Worm (Caenorhabditis elegans): Measurements from ENCODE around the gene fbxb-77.

- no peak for TF ChIP-seq flt-1 (GFP tag; IDR thresholded peaks at IDR 0.05)
- no peak for TF ChIP-seq tab-1 (GFP tag; IDR thresholded peaks at IDR 0.05)
- TF ChIP-seq T22C8.4 (GFP tag; IDR thresholded peaks at IDR 0.05), result no peak
- TF ChIP-seq cog-1 (tag; optimal IDR thresholded peaks at IDR 0.05), result no peak
- TF ChIP-seq med-1 (GFP tag; optimal IDR thresholded peaks at IDR 0.05; ENCODE audit: insufficient read depth), result no peak
- TF ChIP-seq ztf-29 (GFP tag; IDR thresholded peaks at IDR 0.05), result no peak
- no peak for TF ChIP-seq ref-1 (GFP tag; conservative IDR thresholded peaks at IDR 0.05)
- no peak for TF ChIP-seq klf-2 (GFP tag; conservative IDR thresholded peaks at IDR 0.05)
Observed at ce11 chrIV:4744167-4744566, 11.8 kb downstream of the fbxb-77 start, which contains the start of gene hoe-1.

Data from whole organism, midembryonic.